ENCODE assay signal across 5 fruit fly cellular contexts in genomic region chrX:20480382-20480781, dm6.
TF ChIP-seq lines count a peak whose summit lies in the region.

No protein-coding gene starts in this region.

- TF ChIP-seq CTCF in whole organism, embryonic (GFP tag; optimal IDR thresholded peaks at IDR 0.05; lab: Kevin White, UChicago) = no peak

TF ChIP-seq in whole organism, adult, 20 proteins besides CTCF, POLR2A, EP300 and RAD21 (continues in another document):
- no peak for TF ChIP-seq kay (GFP tag; lab: Kevin White, UChicago; ENCODE audit: borderline replicate concordance)
- no peak for TF ChIP-seq CG1620 (GFP tag; optimal IDR thresholded peaks at IDR 0.05; lab: Kevin White, UChicago)
- peak; percentile 57 for TF ChIP-seq Hr96 (GFP tag; optimal IDR thresholded peaks at IDR 0.05; lab: Kevin White, UChicago)
- no peak for TF ChIP-seq Crg-1 (GFP tag; optimal IDR thresholded peaks at IDR 0.05; lab: Kevin White, UChicago)
- TF ChIP-seq ovo (GFP tag; optimal IDR thresholded peaks at IDR 0.05; lab: Kevin White, UChicago) = no peak
- peak; percentile 39 for TF ChIP-seq CG5204 (GFP tag; optimal IDR thresholded peaks at IDR 0.05; lab: Kevin White, UChicago)
- TF ChIP-seq tj (GFP tag; optimal IDR thresholded peaks at IDR 0.05; lab: Kevin White, UChicago) = no peak
- peak; percentile 43 for TF ChIP-seq CG7101 (tag; optimal IDR thresholded peaks at IDR 0.05; lab: Kevin White, UChicago)
- TF ChIP-seq CG7045 (GFP tag; optimal IDR thresholded peaks at IDR 0.05; lab: Kevin White, UChicago) = peak; percentile 40
- TF ChIP-seq CG33017 (tag; optimal IDR thresholded peaks at IDR 0.05; lab: Kevin White, UChicago) = peak; percentile 59
- TF ChIP-seq CG12768 (GFP tag; optimal IDR thresholded peaks at IDR 0.05; lab: Kevin White, UChicago) = no peak
- TF ChIP-seq CG14711 (tag; optimal IDR thresholded peaks at IDR 0.05; lab: Kevin White, UChicago) = peak; percentile 58
- no peak for TF ChIP-seq Mnt (GFP tag; optimal IDR thresholded peaks at IDR 0.05; lab: Kevin White, UChicago)
- peak; percentile 28 for TF ChIP-seq toe (GFP tag; optimal IDR thresholded peaks at IDR 0.05; lab: Kevin White, UChicago)
- no peak for TF ChIP-seq cic (GFP tag; optimal IDR thresholded peaks at IDR 0.05; lab: Kevin White, UChicago)
- TF ChIP-seq bab1 (GFP tag; optimal IDR thresholded peaks at IDR 0.05; lab: Kevin White, UChicago) = no peak
- no peak for TF ChIP-seq cnc (optimal IDR thresholded peaks at IDR 0.05; lab: Kevin White, UChicago)
- TF ChIP-seq CG11617 (GFP tag; optimal IDR thresholded peaks at IDR 0.05; lab: Kevin White, UChicago) = peak; percentile 19
- no peak for TF ChIP-seq pad (GFP tag; optimal IDR thresholded peaks at IDR 0.05; lab: Kevin White, UChicago)

TF ChIP-seq in whole organism, embryonic, 481 proteins besides CTCF, POLR2A, EP300 and RAD21 (continues in another document):
- TF ChIP-seq Ada2b (GFP tag; IDR thresholded peaks at IDR 0.05; lab: Robert Waterston, UW) = peak; percentile 76
- no peak for TF ChIP-seq CG17361 (GFP tag; IDR thresholded peaks at IDR 0.05; lab: Robert Waterston, UW)
- no peak for TF ChIP-seq D (optimal IDR thresholded peaks at IDR 0.05; lab: Kevin White, UChicago)
- peak; percentile 47 for TF ChIP-seq D (GFP tag; optimal IDR thresholded peaks at IDR 0.05; lab: Kevin White, UChicago)
- TF ChIP-seq CG14441 (GFP tag; IDR thresholded peaks at IDR 0.05; lab: Robert Waterston, UW) = peak; percentile 76
- TF ChIP-seq CG11723 (GFP tag; optimal IDR thresholded peaks at IDR 0.05; lab: Kevin White, UChicago) = no peak
- TF ChIP-seq bowl (GFP tag; IDR thresholded peaks at IDR 0.05; lab: Robert Waterston, UW) = peak; percentile 68; the same call in 1 of the 2 replicates
- TF ChIP-seq CG6683 (GFP tag; optimal IDR thresholded peaks at IDR 0.05; lab: Kevin White, UChicago) = no peak
- TF ChIP-seq CG10959 (GFP tag; IDR thresholded peaks at IDR 0.05; lab: Robert Waterston, UW) = peak; percentile 66
- peak; percentile 69 for TF ChIP-seq Aef1 (GFP tag; IDR thresholded peaks at IDR 0.05; lab: Robert Waterston, UW)
- TF ChIP-seq CG4424 (GFP tag; optimal IDR thresholded peaks at IDR 0.05; lab: Kevin White, UChicago) = peak; percentile 73
- no peak for TF ChIP-seq Dp (GFP tag; optimal IDR thresholded peaks at IDR 0.05; lab: Kevin White, UChicago)
- no peak for TF ChIP-seq sd (tag; optimal IDR thresholded peaks at IDR 0.05; lab: Kevin White, UChicago)
- peak; percentile 64 for TF ChIP-seq Bteb2 (GFP tag; optimal IDR thresholded peaks at IDR 0.05; lab: Kevin White, UChicago)
- TF ChIP-seq E2f1 (GFP tag; IDR thresholded peaks at IDR 0.05; lab: Robert Waterston, UW) = peak; percentile 65
- no peak for TF ChIP-seq stwl (tag; optimal IDR thresholded peaks at IDR 0.05; lab: Kevin White, UChicago)
- no peak for TF ChIP-seq nerfin-1 (tag; optimal IDR thresholded peaks at IDR 0.05; lab: Kevin White, UChicago)
- peak; percentile 73 for TF ChIP-seq ems (GFP tag; optimal IDR thresholded peaks at IDR 0.05; lab: Kevin White, UChicago)
- no peak for TF ChIP-seq pfk (GFP tag; optimal IDR thresholded peaks at IDR 0.05; lab: Kevin White, UChicago)

TF ChIP-seq in whole organism, prepupa, 60 proteins besides CTCF, POLR2A, EP300 and RAD21 (continues in another document):
- TF ChIP-seq net (GFP tag; optimal IDR thresholded peaks at IDR 0.05; lab: Kevin White, UChicago) (peak; percentile 84), topi (GFP tag; optimal IDR thresholded peaks at IDR 0.05; lab: Kevin White, UChicago) (peak; percentile 80), achi (GFP tag; optimal IDR thresholded peaks at IDR 0.05; lab: Kevin White, UChicago) (peak; percentile 83), Blimp-1 (GFP tag; optimal IDR thresholded peaks at IDR 0.05; lab: Kevin White, UChicago) (no peak), CG6808 (GFP tag; optimal IDR thresholded peaks at IDR 0.05; lab: Kevin White, UChicago) (no peak), CG10631 (GFP tag; optimal IDR thresholded peaks at IDR 0.05; lab: Kevin White, UChicago) (peak; percentile 77), Sox14 (GFP tag; optimal IDR thresholded peaks at IDR 0.05; lab: Kevin White, UChicago) (peak; percentile 84), CG6854 (GFP tag; optimal IDR thresholded peaks at IDR 0.05; lab: Kevin White, UChicago) (no peak), CG31627 (GFP tag; optimal IDR thresholded peaks at IDR 0.05; lab: Kevin White, UChicago) (peak; percentile 79), CG7368 (GFP tag; optimal IDR thresholded peaks at IDR 0.05; lab: Kevin White, UChicago) (peak; percentile 67), eg (GFP tag; IDR thresholded peaks at IDR 0.05; lab: Robert Waterston, UW) (peak; percentile 69; the same call in 2 of the 3 replicates), Hr4 (GFP tag; optimal IDR thresholded peaks at IDR 0.05; lab: Kevin White, UChicago) (peak; percentile 84), CG9139 (GFP tag; optimal IDR thresholded peaks at IDR 0.05; lab: Kevin White, UChicago) (no peak), CG15336 (GFP tag; IDR thresholded peaks at IDR 0.05; lab: Robert Waterston, UW) (peak; percentile 78), ss (GFP tag; optimal IDR thresholded peaks at IDR 0.05; lab: Kevin White, UChicago) (no peak), CG8119 (GFP tag; IDR thresholded peaks at IDR 0.05; lab: Robert Waterston, UW) (peak; percentile 79), Gug (GFP tag; IDR thresholded peaks at IDR 0.05; lab: Robert Waterston, UW) (peak; percentile 39; the same call in 1 of the 2 replicates), fd59A (GFP tag; optimal IDR thresholded peaks at IDR 0.05; lab: Kevin White, UChicago) (peak; percentile 19), pdm3 (GFP tag; optimal IDR thresholded peaks at IDR 0.05; lab: Kevin White, UChicago) (peak; percentile 84)

TF ChIP-seq in whole organism, pupa, 21 proteins besides CTCF, POLR2A, EP300 and RAD21:
- peak; percentile 86 for TF ChIP-seq fd96Ca (GFP tag; IDR thresholded peaks at IDR 0.05; lab: Robert Waterston, UW)
- no peak for TF ChIP-seq rn (GFP tag; IDR thresholded peaks at IDR 0.05; lab: Robert Waterston, UW)
- peak; percentile 73 for TF ChIP-seq Ets98B (GFP tag; IDR thresholded peaks at IDR 0.05; lab: Robert Waterston, UW)
- peak; percentile 61 for TF ChIP-seq CG8159 (tag; optimal IDR thresholded peaks at IDR 0.05; lab: Kevin White, UChicago)
- peak; percentile 79 for TF ChIP-seq Pif1A (GFP tag; optimal IDR thresholded peaks at IDR 0.05; lab: Kevin White, UChicago)
- peak; percentile 51; the same call in 1 of the 2 replicates for TF ChIP-seq CG12605 (GFP tag; IDR thresholded peaks at IDR 0.05; lab: Robert Waterston, UW)
- no peak for TF ChIP-seq EcR (GFP tag; optimal IDR thresholded peaks at IDR 0.05; lab: Kevin White, UChicago)
- no peak for TF ChIP-seq D1 (tag; optimal IDR thresholded peaks at IDR 0.05; lab: Kevin White, UChicago)
- TF ChIP-seq Snoo (tag; optimal IDR thresholded peaks at IDR 0.05; lab: Kevin White, UChicago) = peak; percentile 72
- TF ChIP-seq CG15710 (tag; optimal IDR thresholded peaks at IDR 0.05; lab: Kevin White, UChicago) = peak; percentile 42
- TF ChIP-seq CG4496 (GFP tag; IDR thresholded peaks at IDR 0.05; lab: Robert Waterston, UW) = peak; percentile 86
- TF ChIP-seq CG9948 (tag; optimal IDR thresholded peaks at IDR 0.05; lab: Kevin White, UChicago) = peak; percentile 72
- TF ChIP-seq CG10348 (GFP tag; IDR thresholded peaks at IDR 0.05; lab: Robert Waterston, UW) = peak; percentile 32; the same call in 1 of the 2 replicates
- peak; percentile 68 for TF ChIP-seq CG34367 (tag; optimal IDR thresholded peaks at IDR 0.05; lab: Kevin White, UChicago)
- peak; percentile 62 for TF ChIP-seq CG17806 (tag; optimal IDR thresholded peaks at IDR 0.05; lab: Kevin White, UChicago)
- TF ChIP-seq CG13204 (GFP tag; optimal IDR thresholded peaks at IDR 0.05; lab: Kevin White, UChicago) = no peak
- TF ChIP-seq CG32121 (GFP tag; IDR thresholded peaks at IDR 0.05; lab: Robert Waterston, UW) = peak; percentile 58; the same call in 1 of the 2 replicates
- TF ChIP-seq CG8301 (tag; optimal IDR thresholded peaks at IDR 0.05; lab: Kevin White, UChicago) = no peak
- no peak for TF ChIP-seq gl (tag; optimal IDR thresholded peaks at IDR 0.05; lab: Kevin White, UChicago)
- peak; percentile 76 for TF ChIP-seq Pif1B (GFP tag; optimal IDR thresholded peaks at IDR 0.05; lab: Kevin White, UChicago)
TF ChIP-seq in whole organism, pupa: peak in this region for 14.

TF ChIP-seq in whole organism, wandering third instar larva, 38 proteins besides CTCF, POLR2A, EP300 and RAD21 (continues in another document):
- TF ChIP-seq jim (GFP tag; optimal IDR thresholded peaks at IDR 0.05; lab: Kevin White, UChicago) (no peak), woc (GFP tag; optimal IDR thresholded peaks at IDR 0.05; lab: Kevin White, UChicago) (peak; percentile 57), brk (GFP tag; optimal IDR thresholded peaks at IDR 0.05; lab: Kevin White, UChicago) (no peak), GATAd (GFP tag; optimal IDR thresholded peaks at IDR 0.05; lab: Kevin White, UChicago) (no peak), foxo (GFP tag; optimal IDR thresholded peaks at IDR 0.05; lab: Kevin White, UChicago) (peak; percentile 30 to 73), N (GFP tag; optimal IDR thresholded peaks at IDR 0.05; lab: Kevin White, UChicago) (no peak), Mio (GFP tag; optimal IDR thresholded peaks at IDR 0.05; lab: Kevin White, UChicago) (peak; percentile 25), sage (GFP tag; optimal IDR thresholded peaks at IDR 0.05; lab: Kevin White, UChicago) (peak; percentile 67), pan (optimal IDR thresholded peaks at IDR 0.05; lab: Kevin White, UChicago) (no peak), Jra (GFP tag; optimal IDR thresholded peaks at IDR 0.05; lab: Kevin White, UChicago) (no peak), dl (GFP tag; optimal IDR thresholded peaks at IDR 0.05; lab: Kevin White, UChicago; ENCODE audit: insufficient read depth in 1 of 2, partially characterized antibody in 2 of 2) (no peak), dsf (GFP tag; optimal IDR thresholded peaks at IDR 0.05; lab: Kevin White, UChicago; ENCODE audit: borderline replicate concordance) (no peak), Dfd (GFP tag; optimal IDR thresholded peaks at IDR 0.05; lab: Kevin White, UChicago) (no peak), Rel (GFP tag; optimal IDR thresholded peaks at IDR 0.05; lab: Kevin White, UChicago) (peak; percentile 11), Rel (tag; optimal IDR thresholded peaks at IDR 0.05; lab: Kevin White, UChicago) (no peak), dmrt93B (GFP tag; optimal IDR thresholded peaks at IDR 0.05; lab: Kevin White, UChicago) (peak; percentile 22), HLH106 (tag; optimal IDR thresholded peaks at IDR 0.05; lab: Kevin White, UChicago) (no peak), ey (GFP tag; optimal IDR thresholded peaks at IDR 0.05; lab: Kevin White, UChicago) (peak; percentile 83), CG9705 (GFP tag; optimal IDR thresholded peaks at IDR 0.05; lab: Kevin White, UChicago) (no peak), Dif (GFP tag; optimal IDR thresholded peaks at IDR 0.05; lab: Kevin White, UChicago; ENCODE audit: partially characterized antibody) (no peak), sv (GFP tag; optimal IDR thresholded peaks at IDR 0.05; lab: Kevin White, UChicago) (peak; percentile 69), tai (GFP tag; optimal IDR thresholded peaks at IDR 0.05; lab: Kevin White, UChicago) (no peak), Hr78 (GFP tag; optimal IDR thresholded peaks at IDR 0.05; lab: Kevin White, UChicago) (no peak), rgr (GFP tag; optimal IDR thresholded peaks at IDR 0.05; lab: Kevin White, UChicago) (peak; percentile 86), Myc (optimal IDR thresholded peaks at IDR 0.05; lab: Kevin White, UChicago) (no peak)
